Worm (Caenorhabditis elegans) whole organism, young adult: ENCODE measurements around the gene W02F12.2.

Experiments used
- B0261.1 ChIP-seq: sonication (generic microtip); optimal IDR thresholded peaks from 2 replicates; lab custom pipeline; 2016; ENCODE audit warnings: mild to moderate bottlenecking, missing genetic modification characterization, moderate library complexity, missing compliant biosample characterization
- F10E7.11 ChIP-seq: sonication (generic microtip); optimal IDR thresholded peaks from 2 replicates; lab custom pipeline; 2017; ENCODE audit warnings: mild to moderate bottlenecking, missing genetic modification characterization, moderate library complexity, missing compliant biosample characterization
- F37B4.10 ChIP-seq: fragments of 200-800 bp; sonication (Bioruptor generic); IDR thresholded peaks from 2 replicates; pipeline ENCODE4 v1.3.6; 2022; ENCODE audit warnings: missing genetic modification characterization, missing compliant biosample characterization
- ama-1 ChIP-seq, 3 experiments: fragments of 150-350 bp in 1 of 3; sonication (generic microtip) in 2 of 3; optimal IDR thresholded peaks; 2 replicates each; lab custom pipeline; 2014 to 2018; ENCODE audit warnings: missing biosample characterization in 2 of 3, missing genetic modification characterization in 2 of 3, missing genetic modification reagents in 2 of 3
- aptf-2 ChIP-seq: fragments of 200-800 bp; sonication (Bioruptor generic); conservative IDR thresholded peaks from 2 replicates; pipeline ENCODE4 v1.3.6; 2022; ENCODE audit warnings: missing genetic modification reagents, missing genetic modification characterization, missing compliant biosample characterization
- cebp-1 ChIP-seq, 2 experiments: fragments of 200-800 bp in 1 of 2; sonication (Bioruptor generic) in 1 of 2; sonication (generic microtip) in 1 of 2; IDR thresholded peaks in 1 of 2; optimal IDR thresholded peaks in 1 of 2; 2 replicates each; pipeline versions ENCODE4 v1.3.6 to Lab custom; 2017 to 2022; ENCODE audit warnings: missing compliant biosample characterization in 2 of 2, missing genetic modification characterization in 2 of 2, mild to moderate bottlenecking in 1 of 2, missing genetic modification reagents in 1 of 2, moderate library complexity in 1 of 2
- ceh-100 ChIP-seq: fragments of 200-800 bp; sonication (Bioruptor generic); IDR thresholded peaks from 2 replicates; pipeline ENCODE4 v1.3.6; 2022; ENCODE audit warnings: missing genetic modification reagents, missing genetic modification characterization, missing compliant biosample characterization
- lsl-1 ChIP-seq: fragments of 200-800 bp; sonication (Bioruptor generic); optimal IDR thresholded peaks from 2 replicates; lab custom pipeline; 2018; ENCODE audit warnings: mild to moderate bottlenecking, missing genetic modification characterization, moderate library complexity, missing compliant biosample characterization
- madf-6 ChIP-seq: fragments of 200-800 bp; sonication (Bioruptor generic); IDR thresholded peaks from 2 replicates; pipeline ENCODE4 v1.3.6; 2022; ENCODE audit warnings: missing genetic modification reagents, missing genetic modification characterization, missing compliant biosample characterization
- nhr-80 ChIP-seq: sonication (generic microtip); optimal IDR thresholded peaks from 2 replicates; lab custom pipeline; 2016; ENCODE audit warnings: missing genetic modification characterization, missing compliant biosample characterization
- xnd-1 ChIP-seq: sonication (generic microtip); optimal IDR thresholded peaks from 2 replicates; lab custom pipeline; 2016; ENCODE audit warnings: missing genotype, missing genetic modification reagents, missing genetic modification characterization, missing compliant biosample characterization

Gene W02F12.2

ce11 chrV:6645810-6646209 lies 51.6 kb downstream of the W02F12.2 start:
- TF ChIP-seq B0261.1 (no peak), F37B4.10 (GFP tag; lab: Robert Waterston, UW) (no peak), xnd-1 (tag; lab: Kevin White, UChicago) (no peak), F10E7.11 (tag; lab: Kevin White, UChicago) (no peak), cebp-1 (GFP tag; IDR thresholded peaks at IDR 0.05; lab: Robert Waterston, UW) (no peak), cebp-1 (tag; optimal IDR thresholded peaks at IDR 0.05; lab: Kevin White, UChicago) (no peak), ama-1 (optimal IDR thresholded peaks at IDR 0.05; lab: Kevin White, UChicago) (no peak), ama-1 (GFP tag; optimal IDR thresholded peaks at IDR 0.05; lab: Kevin White, UChicago) (no peak), nhr-80 (no peak), madf-6 (GFP tag; lab: Robert Waterston, UW) (no peak), ceh-100 (no peak), lsl-1 (GFP tag; lab: Kevin White, UChicago) (no peak), aptf-2 (GFP tag; lab: Robert Waterston, UW) (no peak)
